Worm (Caenorhabditis elegans) whole organism, L2 larva: ENCODE measurements around the gene K02A6.3.
A peak's percentile ranks its signal among the peaks of the same experiment; 100 is the strongest.
"Not testable (repeated sequence)": the region's sequence is repeated elsewhere in the genome, so short reads cannot be mapped to it uniquely, and the experiment has no call there.

Experiments used
- ZK546.5 ChIP-seq: sonication (generic microtip); optimal IDR thresholded peaks from 2 replicates; lab custom pipeline; 2017; ENCODE audit warnings: missing biosample characterization, missing genetic modification characterization
- aly-2 ChIP-seq: fragments of 150-350 bp; optimal IDR thresholded peaks from 2 replicates; lab custom pipeline; 2014; ENCODE audit warnings: missing biosample characterization, missing genetic modification characterization
- ama-1 ChIP-seq: fragments of 150-350 bp; optimal IDR thresholded peaks from 2 replicates; lab custom pipeline; 2018; ENCODE audit warnings: inconsistent platforms
- blmp-1 ChIP-seq: sonication (generic microtip); optimal IDR thresholded peaks from 2 replicates; lab custom pipeline; 2017; ENCODE audit warnings: missing genetic modification characterization, mild to moderate bottlenecking, missing compliant biosample characterization, antibody characterized with exemption, moderate library complexity; ENCODE audit not compliant: insufficient read depth
- crh-2 ChIP-seq: sonication (generic microtip); optimal IDR thresholded peaks from 2 replicates; lab custom pipeline; 2017; ENCODE audit warnings: missing biosample characterization, missing genetic modification characterization
- dmd-4 ChIP-seq: sonication (generic microtip); optimal IDR thresholded peaks from 2 replicates; lab custom pipeline; 2017; ENCODE audit warnings: missing biosample characterization, missing genetic modification characterization
- elt-3 ChIP-seq: sonication (generic microtip); optimal IDR thresholded peaks from 2 replicates; lab custom pipeline; 2017; ENCODE audit warnings: missing biosample characterization, missing genetic modification characterization
- gmeb-1 ChIP-seq: fragments of 150-350 bp; optimal IDR thresholded peaks from 2 replicates; lab custom pipeline; 2014; ENCODE audit warnings: missing biosample characterization, missing genetic modification characterization
- lin-11 ChIP-seq: fragments of 150-350 bp; sonication (generic microtip); optimal IDR thresholded peaks from 2 replicates; lab custom pipeline; 2014; ENCODE audit warnings: missing biosample characterization, missing genetic modification characterization, inconsistent platforms, mixed read lengths
- lin-13 ChIP-seq: fragments of 150-350 bp; optimal IDR thresholded peaks from 2 replicates; lab custom pipeline; 2014; ENCODE audit warnings: missing biosample characterization, missing genetic modification reagents, missing genetic modification characterization
- lin-39 ChIP-seq: fragments of 150-350 bp; optimal IDR thresholded peaks from 2 replicates; lab custom pipeline; 2014; ENCODE audit warnings: missing biosample characterization, missing genetic modification reagents, missing genetic modification characterization
- lsy-2 ChIP-seq, 2 experiments: fragments of 150-350 bp in 1 of 2; sonication (generic microtip) in 1 of 2; optimal IDR thresholded peaks; 2 replicates each; lab custom pipeline; 2014 to 2017; ENCODE audit warnings: missing biosample characterization in 2 of 2, missing genetic modification characterization in 2 of 2
- nhr-10 ChIP-seq: sonication (generic microtip); optimal IDR thresholded peaks from 2 replicates; lab custom pipeline; 2017; ENCODE audit warnings: missing biosample characterization, missing genetic modification characterization
- nhr-11 ChIP-seq: fragments of 150-350 bp; optimal IDR thresholded peaks from 2 replicates; lab custom pipeline; 2014; ENCODE audit warnings: missing biosample characterization, missing genetic modification characterization
- nhr-21 ChIP-seq: fragments of 150-350 bp; optimal IDR thresholded peaks from 2 replicates; lab custom pipeline; 2014; ENCODE audit warnings: missing biosample characterization, missing genetic modification characterization
- nhr-25 ChIP-seq: fragments of 150-350 bp; sonication (generic microtip); optimal IDR thresholded peaks from 3 replicates; lab custom pipeline; 2014; ENCODE audit warnings: missing biosample characterization, missing genetic modification characterization
- sem-4 ChIP-seq: fragments of 150-350 bp; optimal IDR thresholded peaks from 2 replicates; lab custom pipeline; 2014; ENCODE audit warnings: missing biosample characterization, missing genetic modification reagents, missing genetic modification characterization
- sma-3 ChIP-seq: sonication (generic microtip); optimal IDR thresholded peaks from 2 replicates; lab custom pipeline; 2016; ENCODE audit warnings: missing genetic modification reagents, missing genetic modification characterization, missing compliant biosample characterization
- sma-9 ChIP-seq, 2 experiments: fragments of 150-350 bp in 1 of 2; sonication (generic microtip) in 1 of 2; optimal IDR thresholded peaks; 2 replicates each; lab custom pipeline; 2014 to 2016; ENCODE audit warnings: missing genetic modification characterization in 2 of 2, mild to moderate bottlenecking in 1 of 2, missing biosample characterization in 1 of 2, missing compliant biosample characterization in 1 of 2, missing genetic modification reagents in 1 of 2, moderate library complexity in 1 of 2
- unc-39 ChIP-seq: fragments of 150-350 bp; optimal IDR thresholded peaks from 2 replicates; lab custom pipeline; 2014; ENCODE audit warnings: missing biosample characterization, missing genetic modification characterization
- zag-1 ChIP-seq: fragments of 150-350 bp; optimal IDR thresholded peaks from 2 replicates; lab custom pipeline; 2014; ENCODE audit warnings: missing biosample characterization, missing genetic modification characterization
- ztf-11 ChIP-seq: sonication (generic microtip); optimal IDR thresholded peaks from 2 replicates; lab custom pipeline; 2017; ENCODE audit warnings: missing biosample characterization, missing genetic modification characterization
- ztf-4 ChIP-seq: fragments of 150-350 bp; optimal IDR thresholded peaks from 2 replicates; lab custom pipeline; 2014; ENCODE audit warnings: missing biosample characterization, missing genetic modification characterization

The K02A6.3 gene

DNA sequence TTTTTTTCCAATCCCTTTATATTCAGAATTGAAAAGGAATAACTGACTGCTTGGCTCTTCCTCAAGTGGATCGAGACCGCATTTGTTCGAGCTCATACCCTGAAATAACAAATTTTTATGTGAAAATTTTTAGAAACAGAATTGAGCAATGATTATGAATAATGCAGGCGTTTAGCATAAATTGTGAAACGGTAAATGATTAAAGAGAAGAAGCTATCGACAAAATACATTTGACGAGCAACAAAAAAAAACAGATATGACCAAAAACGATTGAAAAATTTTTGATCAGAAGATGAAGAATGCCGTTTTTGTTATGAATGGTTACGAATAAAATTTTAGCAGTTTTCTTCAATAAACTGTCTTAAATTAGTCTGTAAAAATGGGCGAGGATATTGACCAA lies 28.0 kb downstream of the K02A6.3 start, which contains the start of gene C17H11.6:
Gene C17H11.6 (minus strand): TSS at position 101 of the 400 bp plus-strand sequence.
- TF ChIP-seq ama-1 (lab: Kevin White, UChicago) = no peak
- TF ChIP-seq dmd-4 (tag; lab: Kevin White, UChicago) = no peak
- TF ChIP-seq zag-1 (tag; lab: Kevin White, UChicago) = no peak
- no peak for TF ChIP-seq nhr-25 (tag; lab: Kevin White, UChicago)
- TF ChIP-seq lin-11 (tag; lab: Kevin White, UChicago) = no peak
- no peak for TF ChIP-seq ztf-11 (tag; lab: Kevin White, UChicago)
- TF ChIP-seq lsy-2 (tag; optimal IDR thresholded peaks at IDR 0.05; lab: Kevin White, UChicago) = no peak
- no peak for TF ChIP-seq nhr-10 (tag; lab: Kevin White, UChicago)
- TF ChIP-seq nhr-21 (tag; lab: Kevin White, UChicago) = no peak
- TF ChIP-seq lin-13 (GFP tag; lab: Kevin White, UChicago) = no peak
- no peak for TF ChIP-seq ztf-4 (tag; lab: Kevin White, UChicago)
- TF ChIP-seq lin-39 (tag; lab: Kevin White, UChicago) = no peak
- no peak for TF ChIP-seq elt-3 (tag; lab: Kevin White, UChicago)

DNA sequence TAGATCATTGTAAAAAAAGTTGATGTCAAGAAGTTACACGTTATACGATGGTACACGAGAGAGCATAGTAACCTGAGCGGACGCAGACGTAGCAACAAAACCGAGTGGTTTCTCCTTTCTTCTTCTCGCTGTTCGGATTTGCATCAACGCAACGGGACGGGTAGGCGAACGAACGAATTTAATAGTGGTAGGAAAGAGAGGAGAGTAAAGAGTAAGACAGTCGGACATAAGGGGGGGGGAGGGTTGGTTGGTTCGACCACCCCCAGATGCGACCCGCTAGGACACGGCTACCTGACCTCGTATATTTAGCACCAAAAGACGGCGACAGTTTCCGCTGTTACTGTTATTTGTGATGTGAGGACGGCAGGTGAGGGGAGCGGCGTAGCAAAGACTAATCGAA lies 30.5 kb downstream of the K02A6.3 start:
- no peak for TF ChIP-seq ZK546.5 (tag; lab: Kevin White, UChicago)
- TF ChIP-seq nhr-25 (tag; lab: Kevin White, UChicago) = peak; percentile 8

DNA sequence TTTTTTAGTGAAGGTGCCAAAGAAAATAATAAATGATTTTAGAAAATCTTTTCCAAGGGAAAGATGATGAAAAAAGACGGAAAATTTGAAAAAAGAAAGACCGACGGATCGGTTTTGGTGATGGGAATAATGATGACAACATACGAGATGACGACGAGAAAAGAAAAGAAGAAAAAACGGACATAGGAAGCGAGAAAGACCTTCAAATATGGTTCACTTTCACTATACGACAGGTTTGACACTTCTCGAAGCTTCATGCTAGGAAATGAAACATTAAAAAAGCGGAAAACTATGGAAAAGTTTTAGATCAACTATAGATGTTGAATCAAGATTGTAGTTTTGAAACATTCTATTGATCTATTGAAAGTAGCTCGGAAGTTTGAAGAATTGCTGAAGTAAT lies 31.5 kb downstream of the K02A6.3 start:
- TF ChIP-seq nhr-10 (tag; lab: Kevin White, UChicago) = no peak
- peak; percentile 2 for TF ChIP-seq sem-4 (tag; lab: Kevin White, UChicago)
- TF ChIP-seq blmp-1 (tag; lab: Kevin White, UChicago) = peak; percentile 84
- TF ChIP-seq ama-1 (lab: Kevin White, UChicago) = no peak
- no peak for TF ChIP-seq sma-3 (GFP tag; lab: Kevin White, UChicago)
- no peak for TF ChIP-seq nhr-11 (tag; lab: Kevin White, UChicago)

DNA sequence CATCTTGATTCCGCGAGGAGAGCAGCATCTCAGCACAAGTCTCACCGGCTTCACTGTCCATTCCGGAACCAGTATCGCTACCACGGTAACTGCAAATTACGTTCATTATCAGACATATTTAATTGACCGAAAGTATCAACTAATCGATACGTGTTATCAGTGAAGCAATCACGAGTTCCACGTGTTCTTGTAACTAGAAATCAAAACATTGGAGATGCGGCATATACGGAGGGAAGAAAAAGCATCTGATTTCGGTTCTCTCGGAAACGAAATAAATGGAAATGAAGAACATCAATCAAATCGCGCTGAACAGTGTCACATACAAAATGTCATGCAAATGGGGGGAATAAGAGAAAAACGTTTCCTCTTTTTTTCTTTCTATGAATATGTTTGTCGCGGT lies 38.5 kb downstream of the K02A6.3 start:
- TF ChIP-seq crh-2 (tag; lab: Kevin White, UChicago) (peak; percentile 28), sma-9 (GFP tag; optimal IDR thresholded peaks at IDR 0.05; lab: Kevin White, UChicago) (no peak), sma-9 (tag; optimal IDR thresholded peaks at IDR 0.05; lab: Kevin White, UChicago) (no peak)

- TF ChIP-seq unc-39 (tag; lab: Kevin White, UChicago) = no peak
- no peak for TF ChIP-seq gmeb-1 (tag; lab: Kevin White, UChicago)
- no peak for TF ChIP-seq lsy-2 (tag; optimal IDR thresholded peaks at IDR 0.05; lab: Kevin White, UChicago)
Observed at ce11 chrX:8185037-8185436, 46.7 kb downstream of the K02A6.3 start, which contains the start of gene C17H11.5. Gene C17H11.5 (minus strand): TSS chrX:8185137.

DNA sequence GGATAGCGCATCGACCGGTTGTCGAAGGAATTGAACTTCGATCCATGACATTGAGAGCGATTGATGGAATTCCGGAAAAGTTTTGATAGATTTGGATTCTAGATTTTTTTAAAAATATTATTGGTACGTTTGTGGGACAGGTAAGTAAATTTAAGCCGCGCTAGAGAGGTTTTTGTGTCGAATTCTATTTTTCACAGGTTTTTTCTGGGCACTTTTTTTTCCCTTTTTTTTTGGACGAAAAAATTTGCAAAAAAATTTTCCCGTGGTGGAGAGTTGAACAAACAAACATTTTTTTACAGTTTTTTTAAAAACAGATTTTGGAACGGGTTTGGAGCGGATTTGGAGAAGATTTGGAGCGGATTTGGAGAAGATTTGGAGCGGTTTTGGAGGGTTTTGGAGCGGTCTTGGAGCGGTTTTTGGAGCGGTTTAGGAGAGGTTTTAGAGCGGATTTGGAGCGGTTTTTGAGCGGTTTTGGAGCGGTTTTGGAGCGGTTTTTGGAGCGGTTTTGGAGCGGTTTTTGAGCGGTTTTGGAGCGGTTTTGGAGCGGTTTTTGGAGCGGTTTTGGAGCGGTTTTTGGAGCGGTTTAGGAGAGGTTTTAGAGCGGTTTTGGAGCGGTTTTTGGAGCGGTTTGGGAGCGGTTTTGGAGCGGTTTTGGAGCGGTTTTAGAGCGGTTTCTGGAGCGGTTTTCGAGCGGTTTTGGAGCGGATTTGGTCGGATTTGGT lies 50.0 kb downstream of the K02A6.3 start, which contains the start of gene C17H11.4:
Gene C17H11.4 (minus strand): TSS at position 51 of the 722 bp plus-strand sequence.
- not testable (repeated sequence) for TF ChIP-seq elt-3, aly-2, ztf-11 (tag; lab: Kevin White, UChicago)
